Worm (Caenorhabditis elegans) whole organism, midembryonic: ENCODE measurements around the gene Y97E10AR.2.

Experiments
- T22C8.4 ChIP-seq: fragments of 200-800 bp; sonication (Bioruptor generic); IDR thresholded peaks from 2 replicates; pipeline ENCODE4 v1.3.6; 2022; ENCODE audit warnings: missing genetic modification characterization, missing compliant biosample characterization
- cog-1 ChIP-seq: sonication (generic microtip); optimal IDR thresholded peaks from 2 replicates; lab custom pipeline; 2016; ENCODE audit warnings: missing genetic modification characterization, missing compliant biosample characterization
- flt-1 ChIP-seq: fragments of 200-800 bp; sonication (Bioruptor generic); IDR thresholded peaks from 2 replicates; pipeline ENCODE4 v1.3.6; 2022; ENCODE audit warnings: missing genetic modification characterization, missing compliant biosample characterization
- klf-2 ChIP-seq: fragments of 200-800 bp; sonication (Bioruptor generic); conservative IDR thresholded peaks from 2 replicates; pipeline ENCODE4 v1.3.6; 2022; ENCODE audit warnings: missing genetic modification reagents, missing genetic modification characterization, missing compliant biosample characterization
- med-1 ChIP-seq: sonication (generic microtip); optimal IDR thresholded peaks from 2 replicates; lab custom pipeline; 2017; ENCODE audit warnings: missing genetic modification characterization, mild to moderate bottlenecking, missing compliant biosample characterization, antibody characterized with exemption, missing genetic modification reagents; ENCODE audit not compliant: insufficient read depth
- ref-1 ChIP-seq: fragments of 200-800 bp; sonication (Bioruptor generic); conservative IDR thresholded peaks from 2 replicates; pipeline ENCODE4 v1.3.6; 2022; ENCODE audit warnings: missing genetic modification reagents, missing genetic modification characterization, missing compliant biosample characterization
- tab-1 ChIP-seq: fragments of 200-800 bp; sonication (Bioruptor generic); IDR thresholded peaks from 2 replicates; pipeline ENCODE4 v1.3.6; 2022; ENCODE audit warnings: missing genetic modification characterization, missing compliant biosample characterization
- ztf-23 ChIP-seq: fragments of 200-800 bp; sonication (Bioruptor generic); IDR thresholded peaks from 2 replicates; pipeline ENCODE4 v1.3.6; 2022; ENCODE audit warnings: missing genetic modification reagents, missing genetic modification characterization, missing compliant biosample characterization
- ztf-29 ChIP-seq: fragments of 200-800 bp; sonication (Bioruptor generic); IDR thresholded peaks from 2 replicates; pipeline ENCODE4 v1.3.6; 2022; ENCODE audit warnings: missing genetic modification reagents, missing genetic modification characterization, missing compliant biosample characterization

Y97E10AR.2 gene

ce11 chrV:7995878-7996277 lies at the start of gene Y97E10AR.2:
Y97E10AR.2 (plus strand) TSS chrV:7996178.
- TF ChIP-seq ztf-29 (GFP tag; lab: Robert Waterston, UW), result no peak
- TF ChIP-seq T22C8.4 (GFP tag; lab: Robert Waterston, UW), result no peak
- TF ChIP-seq tab-1 (GFP tag; lab: Robert Waterston, UW), result no peak
- TF ChIP-seq cog-1 (tag; lab: Kevin White, UChicago), result no peak
- no peak for TF ChIP-seq klf-2 (GFP tag; lab: Robert Waterston, UW)
- TF ChIP-seq ref-1 (GFP tag; lab: Robert Waterston, UW), result no peak
- TF ChIP-seq ztf-23 (GFP tag; lab: Robert Waterston, UW), result no peak
- TF ChIP-seq med-1 (GFP tag; lab: Kevin White, UChicago), result no peak
- no peak for TF ChIP-seq flt-1 (GFP tag; lab: Robert Waterston, UW)

DNA sequence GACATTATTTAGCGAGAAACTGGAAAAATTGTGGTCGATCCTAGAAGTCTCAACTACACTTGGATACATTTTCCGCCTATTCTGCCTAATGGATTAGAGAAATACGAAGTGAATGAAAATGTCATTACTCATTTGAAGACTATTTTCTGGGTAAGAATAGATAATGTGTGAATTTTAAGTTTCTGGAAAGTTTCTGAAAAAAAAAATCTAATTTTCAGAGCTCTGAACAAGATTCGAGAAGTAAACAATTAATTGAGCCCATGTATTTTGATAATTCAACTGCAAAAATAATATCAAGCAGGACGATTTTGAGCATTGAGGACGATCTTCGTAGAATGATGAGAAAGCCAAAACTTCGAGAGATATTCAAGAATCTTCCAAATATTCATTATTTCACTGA lies 49.7 kb upstream of the Y97E10AR.2 start:
- TF ChIP-seq flt-1 (GFP tag; lab: Robert Waterston, UW) (no peak), ref-1 (GFP tag; lab: Robert Waterston, UW) (no peak), klf-2 (GFP tag; lab: Robert Waterston, UW) (no peak), cog-1 (tag; lab: Kevin White, UChicago) (no peak), tab-1 (GFP tag; lab: Robert Waterston, UW) (no peak), med-1 (GFP tag; lab: Kevin White, UChicago) (no peak), T22C8.4 (GFP tag; lab: Robert Waterston, UW) (no peak), ztf-29 (GFP tag; lab: Robert Waterston, UW) (no peak), ztf-23 (GFP tag; lab: Robert Waterston, UW) (no peak)

DNA sequence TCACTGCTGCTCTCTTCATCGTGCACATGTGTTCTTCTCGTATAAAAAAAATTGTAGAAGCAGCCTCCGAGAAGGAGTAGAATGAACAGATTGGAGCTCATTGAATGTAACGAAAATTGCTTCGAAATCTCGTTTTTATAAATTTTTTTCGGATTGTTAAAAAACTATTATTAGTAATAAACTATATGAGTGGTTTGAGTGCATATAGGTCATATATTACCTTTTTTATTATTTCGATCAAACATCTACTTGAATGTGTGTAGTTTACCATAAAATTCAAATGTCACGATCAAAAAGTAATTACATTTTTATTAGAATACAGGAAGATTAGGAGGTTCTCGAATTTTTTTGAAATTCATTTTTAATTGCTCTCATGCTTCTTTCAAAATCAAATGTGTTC lies 43.1 kb upstream of the Y97E10AR.2 start, which contains the start of gene clec-216:
Gene clec-216, minus strand, starts transcription at position 101 of the 400 bp plus-strand sequence.
- TF ChIP-seq med-1 (GFP tag; lab: Kevin White, UChicago) (no peak), cog-1 (tag; lab: Kevin White, UChicago) (no peak), ref-1 (GFP tag; lab: Robert Waterston, UW) (no peak), flt-1 (GFP tag; lab: Robert Waterston, UW) (no peak), T22C8.4 (GFP tag; lab: Robert Waterston, UW) (no peak), klf-2 (GFP tag; lab: Robert Waterston, UW) (no peak), ztf-29 (GFP tag; lab: Robert Waterston, UW) (no peak), tab-1 (GFP tag; lab: Robert Waterston, UW) (no peak), ztf-23 (GFP tag; lab: Robert Waterston, UW) (no peak)

DNA sequence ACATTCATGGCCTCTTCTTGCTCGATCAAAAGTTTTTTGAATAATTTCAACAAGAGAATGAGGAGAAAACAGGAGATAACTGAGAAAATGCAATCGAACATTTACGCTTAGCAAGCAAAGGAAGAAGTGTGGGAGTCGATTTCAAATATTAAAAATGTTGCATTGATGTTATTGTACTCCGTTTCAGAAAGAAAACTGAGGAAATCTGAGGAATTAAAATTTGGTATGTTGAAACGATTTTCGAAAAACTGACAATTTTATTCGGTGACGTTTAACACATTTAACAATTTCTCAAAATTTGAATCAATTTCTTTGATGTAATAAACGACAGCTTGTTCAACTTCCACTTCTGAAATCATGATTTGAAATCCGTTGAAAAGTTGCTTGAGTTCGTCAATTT lies 41.4 kb upstream of the Y97E10AR.2 start, which contains the start of gene F26D11.13:
Gene F26D11.13, minus strand, starts transcription at position 101 of the 400 bp plus-strand sequence.
- TF ChIP-seq ref-1 (GFP tag; lab: Robert Waterston, UW), result no peak
- no peak for TF ChIP-seq flt-1 (GFP tag; lab: Robert Waterston, UW)
- TF ChIP-seq T22C8.4 (GFP tag; lab: Robert Waterston, UW), result no peak
- no peak for TF ChIP-seq klf-2 (GFP tag; lab: Robert Waterston, UW)
- no peak for TF ChIP-seq med-1 (GFP tag; lab: Kevin White, UChicago)
- no peak for TF ChIP-seq cog-1 (tag; lab: Kevin White, UChicago)
- no peak for TF ChIP-seq tab-1 (GFP tag; lab: Robert Waterston, UW)
- TF ChIP-seq ztf-29 (GFP tag; lab: Robert Waterston, UW), result no peak
- no peak for TF ChIP-seq ztf-23 (GFP tag; lab: Robert Waterston, UW)

DNA sequence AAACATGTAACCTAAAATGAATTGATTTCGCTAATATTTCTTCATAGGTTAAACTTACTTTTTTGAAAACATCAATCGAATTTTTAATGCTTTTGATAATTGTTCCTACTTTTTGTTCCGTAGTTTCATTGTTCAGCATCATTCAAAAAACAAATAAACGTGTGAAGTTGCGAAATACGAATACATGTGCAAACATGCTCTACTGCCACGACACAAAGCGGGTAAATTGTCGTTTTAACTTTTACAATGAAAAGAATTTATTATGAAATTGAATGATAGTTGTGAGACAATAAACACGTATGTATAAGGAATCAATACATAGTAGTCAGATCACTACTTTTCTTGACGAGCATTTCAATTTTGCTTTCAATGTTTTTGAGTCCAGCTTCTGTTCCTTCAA lies 40.8 kb upstream of the Y97E10AR.2 start, which contains the start of gene F26D11.12:
Gene F26D11.12, minus strand, starts transcription at position 145 of the 400 bp plus-strand sequence.
- TF ChIP-seq T22C8.4 (GFP tag; lab: Robert Waterston, UW), result no peak
- no peak for TF ChIP-seq klf-2 (GFP tag; lab: Robert Waterston, UW)
- no peak for TF ChIP-seq med-1 (GFP tag; lab: Kevin White, UChicago)
- TF ChIP-seq ref-1 (GFP tag; lab: Robert Waterston, UW), result no peak
- TF ChIP-seq ztf-29 (GFP tag; lab: Robert Waterston, UW), result no peak
- no peak for TF ChIP-seq cog-1 (tag; lab: Kevin White, UChicago)
- no peak for TF ChIP-seq tab-1 (GFP tag; lab: Robert Waterston, UW)
- TF ChIP-seq flt-1 (GFP tag; lab: Robert Waterston, UW), result no peak
- no peak for TF ChIP-seq ztf-23 (GFP tag; lab: Robert Waterston, UW)

ce11 chrV:7956218-7956617 lies 39.8 kb upstream of the Y97E10AR.2 start, which contains the start of gene pals-34:
pals-34 (minus strand) TSS chrV:7956497.
- TF ChIP-seq flt-1 (GFP tag; lab: Robert Waterston, UW) (no peak), tab-1 (GFP tag; lab: Robert Waterston, UW) (no peak), klf-2 (GFP tag; lab: Robert Waterston, UW) (no peak), T22C8.4 (GFP tag; lab: Robert Waterston, UW) (no peak), ref-1 (GFP tag; lab: Robert Waterston, UW) (no peak), ztf-29 (GFP tag; lab: Robert Waterston, UW) (no peak), ztf-23 (GFP tag; lab: Robert Waterston, UW) (no peak), med-1 (GFP tag; lab: Kevin White, UChicago) (no peak), cog-1 (tag; lab: Kevin White, UChicago) (no peak)

- TF ChIP-seq flt-1 (GFP tag; lab: Robert Waterston, UW) (no peak), ztf-29 (GFP tag; lab: Robert Waterston, UW) (no peak), ref-1 (GFP tag; lab: Robert Waterston, UW) (no peak), tab-1 (GFP tag; lab: Robert Waterston, UW) (no peak), T22C8.4 (GFP tag; lab: Robert Waterston, UW) (no peak), cog-1 (tag; lab: Kevin White, UChicago) (no peak), ztf-23 (GFP tag; lab: Robert Waterston, UW) (no peak)
Observed at ce11 chrV:7958740-7959320, 37.1 kb upstream of the Y97E10AR.2 start, which contains the start of the genes clec-217 and F26D11.2. clec-217 (minus strand) TSS chrV:7958840. F26D11.2 (plus strand) TSS chrV:7959270.

DNA sequence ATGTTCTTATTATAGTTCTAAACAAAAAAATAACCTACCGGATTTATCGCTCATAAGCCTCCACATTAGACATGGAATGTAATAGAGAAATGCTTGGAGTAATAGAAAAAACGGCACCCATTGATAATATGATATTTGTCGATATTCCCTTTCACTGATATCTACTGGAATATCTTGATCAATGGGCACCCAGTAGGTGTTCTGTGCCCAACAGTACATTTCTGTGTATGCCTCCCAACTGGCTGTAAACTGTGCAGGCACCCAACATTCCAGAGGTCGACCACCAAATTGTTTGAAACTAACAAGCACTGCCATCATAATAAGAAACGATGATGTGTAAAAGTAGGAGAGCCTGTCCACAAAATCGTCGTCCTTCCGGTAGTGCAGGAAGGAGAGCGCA lies 31.5 kb upstream of the Y97E10AR.2 start:
- no peak for TF ChIP-seq flt-1 (GFP tag; lab: Robert Waterston, UW)
- TF ChIP-seq klf-2 (GFP tag; lab: Robert Waterston, UW), result no peak
- TF ChIP-seq med-1 (GFP tag; lab: Kevin White, UChicago), result no peak
- no peak for TF ChIP-seq tab-1 (GFP tag; lab: Robert Waterston, UW)
- TF ChIP-seq T22C8.4 (GFP tag; lab: Robert Waterston, UW), result no peak
- TF ChIP-seq ref-1 (GFP tag; lab: Robert Waterston, UW), result no peak
- TF ChIP-seq ztf-29 (GFP tag; lab: Robert Waterston, UW), result no peak
- TF ChIP-seq cog-1 (tag; lab: Kevin White, UChicago), result no peak
- no peak for TF ChIP-seq ztf-23 (GFP tag; lab: Robert Waterston, UW)
